Worm (Caenorhabditis elegans) whole organism, L3 larva: ENCODE data around the gene Y77E11A.7.

ENCODE experiments used
- R02D3.7 ChIP-seq: fragments of 150-350 bp; optimal IDR thresholded peaks from 2 replicates; lab custom pipeline; 2014; ENCODE audit warnings: missing biosample characterization, missing genetic modification characterization
- ZK546.5 ChIP-seq: sonication (generic microtip); optimal IDR thresholded peaks from 2 replicates; lab custom pipeline; 2017; ENCODE audit warnings: missing biosample characterization, missing genetic modification characterization
- ama-1 ChIP-seq: fragments of 150-350 bp; optimal IDR thresholded peaks from 2 replicates; lab custom pipeline; 2018
- ceh-28 ChIP-seq: fragments of 150-350 bp; optimal IDR thresholded peaks from 2 replicates; lab custom pipeline; 2014; ENCODE audit warnings: missing biosample characterization, missing genetic modification reagents, missing genetic modification characterization
- egl-27 ChIP-seq: sonication (generic microtip); optimal IDR thresholded peaks from 4 replicates; lab custom pipeline; 2017; ENCODE audit warnings: missing biosample characterization, missing genetic modification reagents, missing genetic modification characterization
- egl-5 ChIP-seq: fragments of 150-350 bp; optimal IDR thresholded peaks from 2 replicates; lab custom pipeline; 2017; ENCODE audit warnings: missing biosample characterization, missing genetic modification reagents, missing genetic modification characterization, inconsistent platforms
- elt-1 ChIP-seq: fragments of 150-350 bp; optimal IDR thresholded peaks from 2 replicates; lab custom pipeline; 2014; ENCODE audit warnings: missing biosample characterization, missing genetic modification characterization
- elt-2 ChIP-seq: sonication (generic microtip); optimal IDR thresholded peaks from 2 replicates; lab custom pipeline; 2016; ENCODE audit warnings: missing genetic modification reagents, mild to moderate bottlenecking, missing genetic modification characterization, missing compliant biosample characterization
- elt-3 ChIP-seq, 3 experiments: fragments of 150-350 bp in 1 of 3; sonication (generic microtip) in 2 of 3; optimal IDR thresholded peaks; 2 replicates in 2 of 3; 4 replicates in 1 of 3; lab custom pipeline; 2014 to 2017; ENCODE audit warnings: missing biosample characterization in 3 of 3, missing genetic modification characterization in 3 of 3
- eor-1 ChIP-seq, 2 experiments: fragments of 150-350 bp; optimal IDR thresholded peaks; 2 replicates each; lab custom pipeline; 2014 to 2018; ENCODE audit warnings: missing biosample characterization in 2 of 2, missing genetic modification characterization in 2 of 2
- fkh-10 ChIP-seq: sonication (generic microtip); optimal IDR thresholded peaks from 2 replicates; lab custom pipeline; 2017; ENCODE audit warnings: missing biosample characterization, missing genetic modification reagents, missing genetic modification characterization
- hmg-11 ChIP-seq: sonication (generic microtip); optimal IDR thresholded peaks from 2 replicates; lab custom pipeline; 2016; ENCODE audit warnings: missing genetic modification characterization, missing compliant biosample characterization
- lin-39 ChIP-seq: fragments of 150-350 bp; optimal IDR thresholded peaks from 2 replicates; lab custom pipeline; 2018; ENCODE audit warnings: missing biosample characterization, missing genetic modification reagents, missing genetic modification characterization
- mdl-1 ChIP-seq: fragments of 150-350 bp; optimal IDR thresholded peaks from 2 replicates; lab custom pipeline; 2014; ENCODE audit warnings: missing biosample characterization, missing genetic modification characterization
- mml-1 ChIP-seq: fragments of 150-350 bp; sonication (generic microtip); optimal IDR thresholded peaks from 3 replicates; lab custom pipeline; 2014; ENCODE audit warnings: missing biosample characterization, missing genetic modification characterization
- nfya-1 ChIP-seq: sonication (generic microtip); optimal IDR thresholded peaks from 2 replicates; lab custom pipeline; 2017; ENCODE audit warnings: missing genetic modification characterization, mild to moderate bottlenecking, missing compliant biosample characterization, antibody characterized with exemption, moderate library complexity; ENCODE audit not compliant: insufficient read depth
- nhr-11 ChIP-seq: fragments of 150-350 bp; optimal IDR thresholded peaks from 2 replicates; lab custom pipeline; 2014; ENCODE audit warnings: missing biosample characterization, missing genetic modification characterization
- nhr-12 ChIP-seq: fragments of 150-350 bp; optimal IDR thresholded peaks from 2 replicates; lab custom pipeline; 2014; ENCODE audit warnings: missing biosample characterization, missing genetic modification characterization
- nhr-23 ChIP-seq: fragments of 150-350 bp; optimal IDR thresholded peaks from 2 replicates; lab custom pipeline; 2014; ENCODE audit warnings: missing biosample characterization, missing genetic modification reagents, missing genetic modification characterization
- nhr-25 ChIP-seq: sonication (generic microtip); optimal IDR thresholded peaks from 2 replicates; lab custom pipeline; 2017; ENCODE audit warnings: missing biosample characterization, missing genetic modification characterization
- nhr-28 ChIP-seq: fragments of 150-350 bp; optimal IDR thresholded peaks from 2 replicates; lab custom pipeline; 2014; ENCODE audit warnings: missing biosample characterization, missing genetic modification characterization
- nhr-43 ChIP-seq: sonication (generic microtip); optimal IDR thresholded peaks from 2 replicates; lab custom pipeline; 2016; ENCODE audit warnings: mild to moderate bottlenecking, missing genetic modification characterization, missing compliant biosample characterization; ENCODE audit not compliant: poor library complexity, severe bottlenecking
- nhr-67 ChIP-seq: fragments of 150-350 bp; optimal IDR thresholded peaks from 2 replicates; lab custom pipeline; 2014; ENCODE audit warnings: missing biosample characterization, missing genetic modification characterization
- pha-4 ChIP-seq: fragments of 150-350 bp; optimal IDR thresholded peaks from 2 replicates; lab custom pipeline; 2014; ENCODE audit warnings: missing biosample characterization, missing genetic modification reagents, missing genetic modification characterization
- pqm-1 ChIP-seq: fragments of 150-350 bp; optimal IDR thresholded peaks from 2 replicates; lab custom pipeline; 2017; ENCODE audit warnings: missing biosample characterization, missing genetic modification characterization, inconsistent platforms
- sea-2 ChIP-seq: fragments of 150-350 bp; sonication (generic microtip); optimal IDR thresholded peaks from 4 replicates; lab custom pipeline; 2014; ENCODE audit warnings: missing biosample characterization, missing genetic modification reagents, missing genetic modification characterization
- skn-1 ChIP-seq: fragments of 150-350 bp; optimal IDR thresholded peaks from 2 replicates; lab custom pipeline; 2014; ENCODE audit warnings: missing biosample characterization, missing genetic modification characterization
- snpc-4 ChIP-seq: fragments of 150-350 bp; optimal IDR thresholded peaks from 2 replicates; lab custom pipeline; 2014; ENCODE audit warnings: missing biosample characterization, missing genetic modification characterization
- tbx-2 ChIP-seq: sonication (generic microtip); optimal IDR thresholded peaks from 2 replicates; lab custom pipeline; 2016; ENCODE audit warnings: mild to moderate bottlenecking, missing genetic modification characterization, missing compliant biosample characterization
- zag-1 ChIP-seq: fragments of 150-350 bp; optimal IDR thresholded peaks from 2 replicates; lab custom pipeline; 2014; ENCODE audit warnings: missing biosample characterization, missing genetic modification characterization
- ztf-11 ChIP-seq: fragments of 150-350 bp; optimal IDR thresholded peaks from 2 replicates; lab custom pipeline; 2014; ENCODE audit warnings: missing biosample characterization, missing genetic modification characterization

The Y77E11A.7 gene

ce11 chrIV:1403960-1404359 is 15.7 kb downstream of the Y77E11A.7 start:
- TF ChIP-seq elt-3 (tag; optimal IDR thresholded peaks at IDR 0.05; lab: Kevin White, UChicago) = no peak
- TF ChIP-seq pha-4 (tag; lab: Kevin White, UChicago) = peak; percentile 41
- peak; percentile 43 for TF ChIP-seq pqm-1 (tag; lab: Kevin White, UChicago)
- TF ChIP-seq elt-2 = peak; percentile 48

- TF ChIP-seq nhr-43 (tag; lab: Kevin White, UChicago) (no peak), ceh-28 (tag; lab: Kevin White, UChicago) (peak; percentile 43)
Observed at ce11 chrIV:1400016-1400415, 19.6 kb downstream of the Y77E11A.7 start.

- TF ChIP-seq sea-2 (GFP tag; lab: Kevin White, UChicago) (no peak), nhr-23 (tag; lab: Kevin White, UChicago) (no peak), ztf-11 (no peak), skn-1 (tag; lab: Kevin White, UChicago) (no peak), elt-1 (no peak), tbx-2 (tag; lab: Kevin White, UChicago) (no peak), nhr-12 (tag; lab: Kevin White, UChicago) (no peak), egl-27 (tag; lab: Kevin White, UChicago) (no peak), hmg-11 (tag; lab: Kevin White, UChicago) (no peak), nhr-43 (tag; lab: Kevin White, UChicago) (no peak), nhr-67 (tag; lab: Kevin White, UChicago) (no peak), nfya-1 (tag; lab: Kevin White, UChicago) (no peak), snpc-4 (tag; lab: Kevin White, UChicago) (no peak), pha-4 (tag; lab: Kevin White, UChicago) (no peak), nhr-11 (tag; lab: Kevin White, UChicago) (no peak), eor-1 (tag; optimal IDR thresholded peaks at IDR 0.05; lab: Kevin White, UChicago) (no peak), ama-1 (lab: Kevin White, UChicago) (no peak), R02D3.7 (tag; lab: Kevin White, UChicago) (no peak)
Observed at ce11 chrIV:1397895-1398294, 21.8 kb downstream of the Y77E11A.7 start.

- TF ChIP-seq mdl-1 (tag; lab: Kevin White, UChicago) (no peak), ZK546.5 (tag; lab: Kevin White, UChicago) (no peak)
- TF ChIP-seq, all 47 proteins: peak for 0
Observed at ce11 chrIV:1394077-1394476, 25.6 kb downstream of the Y77E11A.7 start.

ce11 chrIV:1391446-1391845 is 28.2 kb downstream of the Y77E11A.7 start:
- TF ChIP-seq pha-4 (tag; lab: Kevin White, UChicago) (no peak), nhr-67 (tag; lab: Kevin White, UChicago) (no peak), ceh-28 (tag; lab: Kevin White, UChicago) (no peak), mml-1 (tag; lab: Kevin White, UChicago) (no peak), snpc-4 (tag; lab: Kevin White, UChicago) (no peak), fkh-10 (no peak), ZK546.5 (tag; lab: Kevin White, UChicago) (no peak), elt-1 (no peak), zag-1 (tag; lab: Kevin White, UChicago) (no peak), nhr-12 (tag; lab: Kevin White, UChicago) (no peak), egl-5 (tag; lab: Kevin White, UChicago) (no peak), lin-39 (tag; lab: Kevin White, UChicago) (no peak)

ce11 chrIV:1390102-1390501 is 29.5 kb downstream of the Y77E11A.7 start:
- no peak for TF ChIP-seq nhr-28 (tag; lab: Kevin White, UChicago)
- no peak for TF ChIP-seq nhr-25 (tag; lab: Kevin White, UChicago)
